Worm (Caenorhabditis elegans) whole organism, L4/young adult: ENCODE results near the gene C13A2.12.

Source experiments
- W03F9.2 ChIP-seq: fragments of 150-350 bp; optimal IDR thresholded peaks from 2 replicates; lab custom pipeline; 2014; ENCODE audit warnings: missing biosample characterization, missing genetic modification characterization
- him-1 ChIP-seq: sonication (generic microtip); optimal IDR thresholded peaks from 2 replicates; lab custom pipeline; 2016; ENCODE audit warnings: missing genotype, missing genetic modification reagents, missing genetic modification characterization, missing compliant biosample characterization

DNA sequence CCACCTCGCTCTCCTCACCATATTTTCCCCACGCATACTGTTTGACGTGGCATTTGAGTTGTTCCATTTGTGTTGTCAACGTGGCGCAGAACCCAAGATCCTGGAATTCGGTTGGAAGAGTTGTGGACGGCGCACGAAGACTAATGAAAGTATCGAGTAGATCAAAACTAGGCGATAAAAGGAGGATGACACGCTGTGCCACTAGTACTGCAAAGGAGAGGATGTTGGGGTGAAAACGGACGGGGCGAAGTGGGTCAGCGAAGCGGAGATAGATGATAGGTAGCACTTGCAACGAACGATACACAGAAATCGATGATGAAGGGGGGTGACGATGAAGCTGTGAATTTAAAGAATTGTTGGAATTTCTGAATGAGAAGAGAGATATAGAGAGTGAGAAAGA, 12.1 kb upstream of the C13A2.12 start, which contains the start of gene C05C8.7:
- TF ChIP-seq him-1 (tag; lab: Kevin White, UChicago): no peak
- TF ChIP-seq W03F9.2 (tag; lab: Kevin White, UChicago): no peak
